Worm (Caenorhabditis elegans): ENCODE results near the gene vgln-1.
A peak's percentile ranks its signal among the peaks of the same experiment; 100 is the strongest.

vgln-1 gene

ce11 chrII:9938877-9939276 is 48.0 kb upstream of the vgln-1 start, which contains the start of the genes C05C10.7 and C05C10.5 (continued):
- TF ChIP-seq ceh-91 (GFP tag; IDR thresholded peaks at IDR 0.05) (peak; percentile 93), snpc-3.4 (tag; optimal IDR thresholded peaks at IDR 0.05) (peak; percentile 88), madf-8 (GFP tag; conservative IDR thresholded peaks at IDR 0.05) (peak; percentile 93), nhr-80 (tag; optimal IDR thresholded peaks at IDR 0.05) (no peak), aptf-2 (GFP tag; conservative IDR thresholded peaks at IDR 0.05) (no peak), T26A5.8 (tag; optimal IDR thresholded peaks at IDR 0.05) (no peak), Y53G8AR.9 (GFP tag; conservative IDR thresholded peaks at IDR 0.05) (0 out of 2 replicates have a peak, but pooled peaks have one; percentile 38), pbrm-1 (GFP tag; IDR thresholded peaks at IDR 0.05) (no peak), bed-2 (GFP tag; IDR thresholded peaks at IDR 0.05) (no peak), mel-28 (tag; optimal IDR thresholded peaks at IDR 0.05; ENCODE audit: borderline replicate concordance) (no peak), nfya-2 (GFP tag; IDR thresholded peaks at IDR 0.05) (no peak), tbx-9 (tag; optimal IDR thresholded peaks at IDR 0.05; ENCODE audit: borderline replicate concordance) (no peak), him-1 (tag; optimal IDR thresholded peaks at IDR 0.05) (no peak), C17E4.6 (GFP tag; IDR thresholded peaks at IDR 0.05) (peak; percentile 53), dpff-1 (tag; optimal IDR thresholded peaks at IDR 0.05) (no peak), egl-18 (GFP tag; IDR thresholded peaks at IDR 0.05) (no peak), snpc-1.1 (tag; optimal IDR thresholded peaks at IDR 0.05; ENCODE audit: insufficient read depth) (no peak), unc-130 (GFP tag; optimal IDR thresholded peaks at IDR 0.05) (peak; percentile 78), C06A6.2 (GFP tag; conservative IDR thresholded peaks at IDR 0.05) (no peak), ztf-22 (GFP tag; optimal IDR thresholded peaks at IDR 0.05) (no peak), nhr-120 (GFP tag; IDR thresholded peaks at IDR 0.05) (no peak), ceh-27 (GFP tag; optimal IDR thresholded peaks at IDR 0.05) (no peak), zim-3 (tag; optimal IDR thresholded peaks at IDR 0.05) (no peak), B0035.1 (tag; optimal IDR thresholded peaks at IDR 0.05) (no peak), hlh-26 (GFP tag; conservative IDR thresholded peaks at IDR 0.05) (no peak), rcor-1 (GFP tag; IDR thresholded peaks at IDR 0.05) (peak; percentile 46; the same call in 1 of the 2 replicates), ztf-26 (tag; optimal IDR thresholded peaks at IDR 0.05) (no peak), Y67H2A.10 (GFP tag; conservative IDR thresholded peaks at IDR 0.05) (no peak), nhr-27 (tag; optimal IDR thresholded peaks at IDR 0.05) (no peak), mcd-1 (GFP tag; IDR thresholded peaks at IDR 0.05) (peak; percentile 13; the same call in 1 of the 2 replicates), ama-1 (optimal IDR thresholded peaks at IDR 0.05) (no peak), ama-1 (GFP tag; optimal IDR thresholded peaks at IDR 0.05) (no peak), fkh-3 (tag; optimal IDR thresholded peaks at IDR 0.05) (no peak), hmg-20 (GFP tag; IDR thresholded peaks at IDR 0.05) (no peak), mxl-1 (tag; optimal IDR thresholded peaks at IDR 0.05) (no peak), bed-1 (GFP tag; IDR thresholded peaks at IDR 0.05) (no peak), egrh-3 (GFP tag; IDR thresholded peaks at IDR 0.05) (no peak), hlh-12 (tag; optimal IDR thresholded peaks at IDR 0.05) (no peak), let-526 (GFP tag; IDR thresholded peaks at IDR 0.05) (no peak), ceh-58 (GFP tag; IDR thresholded peaks at IDR 0.05) (no peak), attf-6 (GFP tag; IDR thresholded peaks at IDR 0.05) (no peak), Y53F4B.3 (GFP tag; IDR thresholded peaks at IDR 0.05) (no peak), ekl-4 (GFP tag; IDR thresholded peaks at IDR 0.05) (peak; percentile 78), ccch-3 (GFP tag; optimal IDR thresholded peaks at IDR 0.05) (no peak), T07F8.4 (tag; optimal IDR thresholded peaks at IDR 0.05) (no peak), F22D6.2 (tag; optimal IDR thresholded peaks at IDR 0.05) (no peak), lin-35 (GFP tag; optimal IDR thresholded peaks at IDR 0.05) (peak in 1 of 3 experiments; percentile 57), dpl-1 (GFP tag; optimal IDR thresholded peaks at IDR 0.05) (peak; percentile 84), K11D2.4 (GFP tag; IDR thresholded peaks at IDR 0.05) (no peak), madf-10 (tag; optimal IDR thresholded peaks at IDR 0.05) (no peak), B0336.3 (GFP tag; IDR thresholded peaks at IDR 0.05) (peak; percentile 74; the same call in 1 of the 2 replicates)

Measured in whole organism, young adult.